Worm (Caenorhabditis elegans) whole organism, young adult: ENCODE data around the gene sucl-2.

Source experiments
- F39B2.1 ChIP-seq: fragments of 200-800 bp; sonication (Bioruptor generic); IDR thresholded peaks from 2 replicates; pipeline ENCODE4 v1.3.6; 2022; ENCODE audit warnings: missing genetic modification reagents, missing genetic modification characterization, missing compliant biosample characterization
- akir-1 ChIP-seq: fragments of 200-800 bp; sonication (Bioruptor generic); optimal IDR thresholded peaks from 2 replicates; lab custom pipeline; 2018; ENCODE audit warnings: mild to moderate bottlenecking, missing genetic modification characterization, moderate library complexity, missing compliant biosample characterization
- nhr-90 ChIP-seq: sonication (generic microtip); optimal IDR thresholded peaks from 2 replicates; lab custom pipeline; 2016; ENCODE audit warnings: missing genotype, mild to moderate bottlenecking, missing genetic modification characterization, missing compliant biosample characterization

ce11 chrIII:901148-901547 lies at the start of gene sucl-2:
- TF ChIP-seq nhr-90 (no peak), akir-1 (GFP tag; lab: Kevin White, UChicago) (no peak), F39B2.1 (GFP tag; lab: Robert Waterston, UW) (no peak)
